Worm (Caenorhabditis elegans): Measurements from ENCODE around the gene W01C8.5.

Gene W01C8.5

DNA sequence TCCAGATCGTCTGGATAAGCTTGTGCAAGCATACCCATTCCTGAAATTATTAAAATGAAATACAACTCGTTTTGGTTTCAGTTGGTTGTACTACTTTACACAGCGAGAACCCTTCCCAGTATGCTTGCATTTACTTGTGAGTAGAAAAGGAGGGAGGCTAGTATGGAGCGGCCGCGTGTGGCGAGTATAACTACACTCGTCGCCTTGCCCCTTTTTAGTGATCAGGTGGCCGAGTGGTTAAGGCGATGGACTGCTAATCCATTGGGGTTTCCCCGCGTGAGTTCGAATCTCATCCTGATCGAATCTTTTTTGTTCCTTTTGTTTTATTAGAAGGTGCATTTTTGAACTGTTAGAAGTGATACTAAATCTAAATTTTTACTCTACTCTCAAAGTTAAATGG is 10.7 kb upstream of the W01C8.5 start:
- TF ChIP-seq hlh-30 (tag; optimal IDR thresholded peaks at IDR 0.05; ENCODE audit: insufficient read depth) (peak; percentile 57), F13H6.1 (tag; optimal IDR thresholded peaks at IDR 0.05) (peak; percentile 48), nhr-232 (tag; optimal IDR thresholded peaks at IDR 0.05) (peak; percentile 93), ceh-14 (tag; optimal IDR thresholded peaks at IDR 0.05) (peak; percentile 76), ceh-48 (tag; optimal IDR thresholded peaks at IDR 0.05) (peak; percentile 71), ref-2 (tag; optimal IDR thresholded peaks at IDR 0.05) (peak; percentile 82), nhr-11 (tag; optimal IDR thresholded peaks at IDR 0.05) (no peak), ceh-30 (tag; optimal IDR thresholded peaks at IDR 0.05) (peak; percentile 49), ceh-6 (GFP tag; optimal IDR thresholded peaks at IDR 0.05) (peak; percentile 91), unc-42 (tag; optimal IDR thresholded peaks at IDR 0.05) (peak; percentile 67), tbx-2 (tag; optimal IDR thresholded peaks at IDR 0.05) (peak; percentile 89), Y22D7AL.16 (tag; optimal IDR thresholded peaks at IDR 0.05) (peak; percentile 75), K02D7.2 (tag; optimal IDR thresholded peaks at IDR 0.05) (peak; percentile 72), hlh-15 (tag; optimal IDR thresholded peaks at IDR 0.05) (peak; percentile 83), ceh-45 (GFP tag; IDR thresholded peaks at IDR 0.05) (peak; percentile 86), odd-2 (tag; optimal IDR thresholded peaks at IDR 0.05) (peak; percentile 30), elt-4 (tag; optimal IDR thresholded peaks at IDR 0.05) (peak; percentile 16), npax-4 (tag; optimal IDR thresholded peaks at IDR 0.05) (peak; percentile 80), madf-2 (tag; optimal IDR thresholded peaks at IDR 0.05) (peak; percentile 84), hlh-13 (GFP tag; optimal IDR thresholded peaks at IDR 0.05) (peak; percentile 85), syd-9 (tag; optimal IDR thresholded peaks at IDR 0.05) (peak; percentile 84), rnt-1 (tag; optimal IDR thresholded peaks at IDR 0.05) (peak; percentile 66), unc-3 (GFP tag; conservative IDR thresholded peaks at IDR 0.05) (peak; percentile 89), unc-3 (tag; optimal IDR thresholded peaks at IDR 0.05) (peak; percentile 75), pha-2 (tag; optimal IDR thresholded peaks at IDR 0.05) (peak; percentile 91), sox-2 (GFP tag; IDR thresholded peaks at IDR 0.05) (peak; percentile 91), unc-55 (GFP tag; optimal IDR thresholded peaks at IDR 0.05) (no peak), lim-6 (tag; optimal IDR thresholded peaks at IDR 0.05) (peak; percentile 67), ceh-31 (tag; optimal IDR thresholded peaks at IDR 0.05) (peak; percentile 76), eyg-1 (tag; optimal IDR thresholded peaks at IDR 0.05) (peak; percentile 93), ztf-16 (tag; optimal IDR thresholded peaks at IDR 0.05) (peak; percentile 89), lin-11 (tag; optimal IDR thresholded peaks at IDR 0.05) (peak; percentile 87), pqm-1 (tag; optimal IDR thresholded peaks at IDR 0.05) (peak; percentile 27), K09A11.1 (tag; optimal IDR thresholded peaks at IDR 0.05; ENCODE audit: insufficient read depth) (peak; percentile 78), dmd-4 (tag; optimal IDR thresholded peaks at IDR 0.05; ENCODE audit: borderline replicate concordance) (peak; percentile 61), T23F11.4 (GFP tag; optimal IDR thresholded peaks at IDR 0.05) (peak; percentile 78), ceh-19 (GFP tag; optimal IDR thresholded peaks at IDR 0.05) (peak; percentile 91), ama-1 (optimal IDR thresholded peaks at IDR 0.05) (no peak), ceh-34 (tag; optimal IDR thresholded peaks at IDR 0.05) (peak; percentile 86), sox-4 (tag; optimal IDR thresholded peaks at IDR 0.05) (peak; percentile 93), mec-3 (tag; optimal IDR thresholded peaks at IDR 0.05; ENCODE audit: borderline replicate concordance) (peak; percentile 91), ceh-2 (tag; optimal IDR thresholded peaks at IDR 0.05) (peak; percentile 76), ceh-22 (tag; optimal IDR thresholded peaks at IDR 0.05) (no peak), pag-3 (tag; optimal IDR thresholded peaks at IDR 0.05; ENCODE audit: borderline replicate concordance) (no peak), pha-4 (tag; optimal IDR thresholded peaks at IDR 0.05) (no peak), fkh-10 (GFP tag; optimal IDR thresholded peaks at IDR 0.05) (no peak), fkh-6 (tag; optimal IDR thresholded peaks at IDR 0.05) (peak; percentile 89), che-1 (tag; optimal IDR thresholded peaks at IDR 0.05) (peak; percentile 89), ttx-3 (tag; optimal IDR thresholded peaks at IDR 0.05) (peak; percentile 85), C08G9.2 (tag; optimal IDR thresholded peaks at IDR 0.05) (peak; percentile 63), tbx-7 (tag; optimal IDR thresholded peaks at IDR 0.05) (peak; percentile 63), elt-2 (tag; optimal IDR thresholded peaks at IDR 0.05) (peak; percentile 93), C38D4.7 (GFP tag; optimal IDR thresholded peaks at IDR 0.05) (peak; percentile 84), ets-4 (tag; optimal IDR thresholded peaks at IDR 0.05) (peak; percentile 33)
